Fruit fly (Drosophila melanogaster) whole organism, embryonic: ENCODE results near the gene InR.

Experiments
- CG10147 ChIP-seq: fragments of 200-800 bp; sonication (Bioruptor generic); optimal IDR thresholded peaks from 2 replicates; lab custom pipeline; 2019; ENCODE audit warnings: missing biosample characterization, mild to moderate bottlenecking, missing genetic modification characterization, moderate library complexity
- CG10321 ChIP-seq: fragments of 200-800 bp; sonication (Bioruptor generic); IDR thresholded peaks from 2 replicates; pipeline ENCODE4 v1.3.6; 2022; ENCODE audit warnings: missing biosample characterization, missing genetic modification characterization
- CG12236 ChIP-seq: fragments of 200-800 bp; sonication (Bioruptor generic); optimal IDR thresholded peaks from 2 replicates; lab custom pipeline; 2016; ENCODE audit warnings: missing biosample characterization, missing genetic modification characterization
- CG12391 ChIP-seq: fragments of 200-800 bp; sonication (Bioruptor generic); optimal IDR thresholded peaks from 3 replicates; lab custom pipeline; 2018; ENCODE audit warnings: missing biosample characterization, mild to moderate bottlenecking, missing genetic modification characterization, moderate library complexity
- CG12659 ChIP-seq: fragments of 200-800 bp; sonication (Bioruptor generic); optimal IDR thresholded peaks from 3 replicates; lab custom pipeline; 2017; ENCODE audit warnings: mild to moderate bottlenecking, missing biosample characterization, missing genetic modification reagents, missing genetic modification characterization
- CG12744 ChIP-seq: fragments of 200-800 bp; sonication (Bioruptor generic); optimal IDR thresholded peaks from 2 replicates; lab custom pipeline; 2016; ENCODE audit warnings: missing biosample characterization, missing genetic modification characterization
- CG12942 ChIP-seq: fragments of 200-800 bp; sonication (Bioruptor generic); optimal IDR thresholded peaks from 3 replicates; lab custom pipeline; 2016; ENCODE audit warnings: missing biosample characterization, missing genetic modification characterization
- CG1647 ChIP-seq: fragments of 200-800 bp; sonication (Bioruptor generic); optimal IDR thresholded peaks from 3 replicates; lab custom pipeline; 2016; ENCODE audit warnings: missing biosample characterization, missing genetic modification characterization
- CG17359 ChIP-seq: fragments of 200-800 bp; sonication (Bioruptor generic); optimal IDR thresholded peaks from 3 replicates; lab custom pipeline; 2018; ENCODE audit warnings: missing biosample characterization, mild to moderate bottlenecking, missing genetic modification characterization, moderate library complexity
- CG2712 ChIP-seq: fragments of 200-800 bp; optimal IDR thresholded peaks from 3 replicates; lab custom pipeline; 2019; ENCODE audit warnings: missing biosample characterization, mild to moderate bottlenecking, missing genetic modification characterization, moderate library complexity
- CG3065 ChIP-seq: fragments of 200-800 bp; sonication (Bioruptor generic); optimal IDR thresholded peaks from 2 replicates; lab custom pipeline; 2016; ENCODE audit warnings: missing biosample characterization, missing genetic modification characterization
- CG31365 ChIP-seq: fragments of 200-800 bp; sonication (Bioruptor generic); optimal IDR thresholded peaks from 2 replicates; lab custom pipeline; 2018; ENCODE audit warnings: missing biosample characterization, mild to moderate bottlenecking, missing genetic modification characterization
- CG34422 ChIP-seq: fragments of 200-800 bp; sonication (Bioruptor generic); IDR thresholded peaks from 3 replicates; pipeline ENCODE4 v1.3.6; 2022; ENCODE audit warnings: missing biosample characterization, missing genetic modification characterization
- CG3838 ChIP-seq: fragments of 200-800 bp; sonication (Bioruptor generic); optimal IDR thresholded peaks from 3 replicates; lab custom pipeline; 2016; ENCODE audit warnings: missing biosample characterization, missing genetic modification characterization
- CG4854 ChIP-seq: fragments of 200-800 bp; sonication (Bioruptor generic); optimal IDR thresholded peaks from 2 replicates; lab custom pipeline; 2016; ENCODE audit warnings: missing biosample characterization, missing genetic modification characterization, inconsistent platforms
- CG6175 ChIP-seq: fragments of 200-800 bp; sonication (Bioruptor generic); IDR thresholded peaks from 3 replicates; pipeline ENCODE4 v1.3.6; 2022; ENCODE audit warnings: missing biosample characterization, missing genetic modification characterization
- CG6854 ChIP-seq: fragments of 200-800 bp; sonication (Bioruptor generic); optimal IDR thresholded peaks from 3 replicates; lab custom pipeline; 2017; ENCODE audit warnings: missing biosample characterization, mild to moderate bottlenecking, missing genetic modification characterization
- CG7745 ChIP-seq: fragments of 200-800 bp; sonication (Bioruptor generic); optimal IDR thresholded peaks from 2 replicates; lab custom pipeline; 2018; ENCODE audit warnings: missing biosample characterization, mild to moderate bottlenecking, missing genetic modification characterization, moderate library complexity
- CG8290 ChIP-seq, 3 experiments: fragments of 200-800 bp; sonication (Bioruptor generic); optimal IDR thresholded peaks; 2 replicates each; lab custom pipeline; 2016 to 2019; ENCODE audit warnings: missing biosample characterization in 3 of 3, missing genetic modification characterization in 3 of 3, mild to moderate bottlenecking in 2 of 3, moderate library complexity in 1 of 3
- CoRest ChIP-seq: fragments of 200-800 bp; sonication (Bioruptor generic); optimal IDR thresholded peaks from 3 replicates; lab custom pipeline; 2018; ENCODE audit warnings: missing biosample characterization, mild to moderate bottlenecking, missing genetic modification characterization, moderate library complexity
- E2f1 ChIP-seq: fragments of 200-800 bp; sonication (Bioruptor generic); IDR thresholded peaks from 2 replicates; pipeline ENCODE4 v1.3.6; 2022; ENCODE audit warnings: missing biosample characterization, missing genetic modification characterization
- Fer1 ChIP-seq: fragments of 200-800 bp; sonication (Bioruptor generic); optimal IDR thresholded peaks from 2 replicates; lab custom pipeline; 2017; ENCODE audit warnings: missing biosample characterization, mild to moderate bottlenecking, missing genetic modification characterization
- HLH3B ChIP-seq: fragments of 200-800 bp; sonication (Bioruptor generic); IDR thresholded peaks from 2 replicates; pipeline ENCODE4 v1.3.6; 2022; ENCODE audit warnings: missing biosample characterization, missing genetic modification characterization
- Hr78 ChIP-seq, 2 experiments: fragments of 200-800 bp in 1 of 2; fragments of >200 bp in 1 of 2; sonication (Bioruptor generic) in 1 of 2; optimal IDR thresholded peaks; 2 replicates each; lab custom pipeline; 2017 to 2019; ENCODE audit warnings: missing biosample characterization in 2 of 2, missing genetic modification characterization in 2 of 2, mild to moderate bottlenecking in 1 of 2, moderate library complexity in 1 of 2
- MESR4 ChIP-seq: fragments of 200-800 bp; sonication (Bioruptor generic); optimal IDR thresholded peaks from 2 replicates; lab custom pipeline; 2018; ENCODE audit warnings: missing biosample characterization, mild to moderate bottlenecking, missing genetic modification characterization, moderate library complexity
- NC2α ChIP-seq: fragments of 200-800 bp; sonication (Bioruptor generic); optimal IDR thresholded peaks from 2 replicates; lab custom pipeline; 2016; ENCODE audit warnings: missing biosample characterization, missing genetic modification characterization
- Optix ChIP-seq: fragments of 200-800 bp; sonication (Bioruptor generic); IDR thresholded peaks from 3 replicates; pipeline ENCODE4 v1.3.6; 2022; ENCODE audit warnings: missing biosample characterization, missing genetic modification characterization
- Rx ChIP-seq: fragments of 200-800 bp; sonication (Bioruptor generic); IDR thresholded peaks from 2 replicates; pipeline ENCODE4 v1.3.6; 2022; ENCODE audit warnings: missing biosample characterization, missing genetic modification characterization
- Spps ChIP-seq: fragments of 200-800 bp; sonication (Bioruptor generic); optimal IDR thresholded peaks from 2 replicates; lab custom pipeline; 2018; ENCODE audit warnings: missing biosample characterization, mild to moderate bottlenecking, missing genetic modification characterization
- ash1 ChIP-seq: fragments of 200-800 bp; sonication (Bioruptor generic); optimal IDR thresholded peaks from 2 replicates; lab custom pipeline; 2018; ENCODE audit warnings: missing biosample characterization, mild to moderate bottlenecking, missing genetic modification characterization
- bigmax ChIP-seq: fragments of 200-800 bp; sonication (Bioruptor generic); optimal IDR thresholded peaks from 2 replicates; lab custom pipeline; 2018; ENCODE audit warnings: missing biosample characterization, mild to moderate bottlenecking, missing genetic modification characterization
- br ChIP-seq: fragments of >200 bp; optimal IDR thresholded peaks from 2 replicates; lab custom pipeline; 2017
- ci ChIP-seq: fragments of 200-800 bp; sonication (Bioruptor generic); IDR thresholded peaks from 3 replicates; pipeline ENCODE4 v1.3.6; 2022; ENCODE audit warnings: missing biosample characterization, missing genetic modification characterization
- esg ChIP-seq: fragments of 200-800 bp; sonication (Bioruptor generic); conservative IDR thresholded peaks from 2 replicates; pipeline ENCODE4 v1.3.6; 2022; ENCODE audit warnings: missing biosample characterization, missing genetic modification characterization
- eve ChIP-seq, 2 experiments: fragments of >200 bp; optimal IDR thresholded peaks; 2 replicates each; lab custom pipeline; 2017; ENCODE audit warnings: missing biosample characterization in 2 of 2, missing genetic modification characterization in 2 of 2
- fd102C ChIP-seq: fragments of 200-800 bp; sonication (Bioruptor generic); optimal IDR thresholded peaks from 2 replicates; lab custom pipeline; 2018; ENCODE audit warnings: missing biosample characterization, mild to moderate bottlenecking, missing genetic modification characterization, moderate library complexity
- fu2 ChIP-seq: fragments of 200-800 bp; sonication (Bioruptor generic); optimal IDR thresholded peaks from 2 replicates; lab custom pipeline; 2016; ENCODE audit warnings: missing biosample characterization, missing genetic modification characterization
- grau ChIP-seq: fragments of 200-800 bp; optimal IDR thresholded peaks from 3 replicates; lab custom pipeline; 2019; ENCODE audit warnings: missing biosample characterization, mild to moderate bottlenecking, missing genetic modification characterization, moderate library complexity
- hbn ChIP-seq: fragments of 200-800 bp; sonication (Bioruptor generic); IDR thresholded peaks from 2 replicates; pipeline ENCODE4 v1.3.6; 2022; ENCODE audit warnings: missing biosample characterization, missing genetic modification characterization; ENCODE audit not compliant: partially characterized antibody
- hkb ChIP-seq, 2 experiments: fragments of 200-800 bp in 1 of 2; fragments of >200 bp in 1 of 2; sonication (Bioruptor generic) in 1 of 2; IDR thresholded peaks in 1 of 2; optimal IDR thresholded peaks in 1 of 2; 2 replicates each; pipeline versions ENCODE4 v1.3.6 to Lab custom; 2017 to 2022; ENCODE audit warnings: missing biosample characterization in 1 of 2, missing genetic modification characterization in 1 of 2
- nom ChIP-seq: fragments of 200-800 bp; sonication (Bioruptor generic); optimal IDR thresholded peaks from 2 replicates; lab custom pipeline; 2017; ENCODE audit warnings: missing biosample characterization, missing genetic modification characterization, mild to moderate bottlenecking, moderate library complexity, missing genetic modification reagents
- oc ChIP-seq: fragments of 200-800 bp; sonication (Bioruptor generic); optimal IDR thresholded peaks from 2 replicates; lab custom pipeline; 2018; ENCODE audit warnings: missing biosample characterization, mild to moderate bottlenecking, missing genetic modification characterization, moderate library complexity
- pho ChIP-seq: fragments of 200-800 bp; sonication (Bioruptor generic); optimal IDR thresholded peaks from 2 replicates; lab custom pipeline; 2016; ENCODE audit warnings: missing biosample characterization, missing genetic modification characterization
- pita ChIP-seq: fragments of 200-800 bp; sonication (Bioruptor generic); optimal IDR thresholded peaks from 2 replicates; lab custom pipeline; 2017; ENCODE audit warnings: missing biosample characterization, mild to moderate bottlenecking, missing genetic modification characterization
- pnt ChIP-seq: fragments of 200-800 bp; sonication (Bioruptor generic); optimal IDR thresholded peaks from 3 replicates; lab custom pipeline; 2016; ENCODE audit warnings: missing biosample characterization, missing genetic modification characterization
- prd ChIP-seq, 3 experiments: fragments of >200 bp in 2 of 3; fragments of 200-800 bp in 1 of 3; sonication (Bioruptor generic) in 1 of 3; optimal IDR thresholded peaks in 2 of 3; IDR thresholded peaks in 1 of 3; 2 replicates in 2 of 3; 3 replicates in 1 of 3; pipeline versions ENCODE4 v1.3.6 to Lab custom; 2017 to 2022; ENCODE audit warnings: missing biosample characterization in 1 of 3, missing genetic modification characterization in 1 of 3
- rib ChIP-seq: fragments of 200-800 bp; sonication (Bioruptor generic); IDR thresholded peaks from 2 replicates; pipeline ENCODE4 v1.3.6; 2022; ENCODE audit warnings: missing biosample characterization, missing genetic modification characterization
- sens ChIP-seq: fragments of 200-800 bp; sonication (Bioruptor generic); peaks from one replicate; lab custom pipeline; 2016; ENCODE audit warnings: missing biosample characterization, missing genetic modification characterization

Gene InR

DNA sequence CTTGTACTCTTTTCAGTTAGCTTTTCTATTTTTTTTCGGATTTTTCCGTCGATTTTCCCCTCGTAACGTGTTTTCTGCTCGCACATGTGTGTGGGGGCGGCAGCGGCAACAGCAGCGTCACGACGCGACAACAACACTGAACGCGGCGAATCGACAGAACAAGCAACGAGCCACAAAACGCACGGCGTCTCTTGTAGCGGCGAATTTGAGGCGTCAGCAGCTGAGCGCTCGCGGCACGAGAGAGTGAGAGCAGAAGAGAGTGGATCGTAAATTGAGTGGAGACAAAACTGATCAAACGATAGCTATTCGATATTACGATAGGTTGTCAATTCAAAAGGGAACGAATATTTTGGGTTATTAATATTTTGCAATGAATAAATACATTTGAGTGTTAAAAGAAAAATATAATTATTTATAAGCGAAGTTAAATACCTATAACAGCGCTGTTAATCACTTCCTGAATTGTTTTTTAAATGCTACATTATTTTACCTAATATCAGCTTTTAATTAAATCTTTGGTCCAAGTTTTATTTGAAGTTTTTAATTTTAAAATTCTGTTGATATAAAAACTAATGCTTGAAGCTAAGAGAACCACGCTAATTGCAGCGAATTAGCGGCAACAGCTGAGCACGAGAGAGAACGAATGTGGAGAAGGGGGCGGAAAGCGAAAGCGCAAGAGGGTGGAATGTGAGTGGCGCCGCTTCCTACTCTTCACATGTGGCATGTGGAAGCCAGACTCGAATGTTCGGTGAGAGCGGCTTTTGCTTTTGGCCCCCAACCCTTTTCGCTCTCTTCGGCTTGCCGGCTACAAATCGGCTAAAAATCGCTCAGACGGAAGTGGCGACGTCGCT lies 14.0 kb upstream of the InR start (continued):
- peak in 1 of 2 experiments; percentile 70 for TF ChIP-seq eve (GFP tag; optimal IDR thresholded peaks at IDR 0.05; lab: Kevin White, UChicago)
- peak; percentile 65 for TF ChIP-seq nom (GFP tag; lab: Kevin White, UChicago)
- TF ChIP-seq CoRest (tag; lab: Kevin White, UChicago): peak; percentile 71
- peak; percentile 31 for TF ChIP-seq Spps (tag; lab: Kevin White, UChicago)
- TF ChIP-seq CG1647 (GFP tag; lab: Kevin White, UChicago): no peak
- TF ChIP-seq CG4854: no peak
- TF ChIP-seq CG31365 (tag; lab: Kevin White, UChicago): peak; percentile 41
- no peak for TF ChIP-seq ci (GFP tag; lab: Robert Waterston, UW)
- no peak for TF ChIP-seq hbn (GFP tag; lab: Robert Waterston, UW)
- TF ChIP-seq sens (GFP tag; lab: Kevin White, UChicago): peak; percentile 80
- no peak for TF ChIP-seq HLH3B (GFP tag; lab: Robert Waterston, UW)
- TF ChIP-seq E2f1 (GFP tag; lab: Robert Waterston, UW): no peak
- TF ChIP-seq Fer1 (GFP tag; lab: Kevin White, UChicago): peak; percentile 34
- TF ChIP-seq CG12391 (tag; lab: Kevin White, UChicago): peak; percentile 79
- TF ChIP-seq CG8290 (GFP tag; optimal IDR thresholded peaks at IDR 0.05; lab: Kevin White, UChicago): peak; percentile 8
- peak in 1 of 2 experiments; percentile 51 for TF ChIP-seq CG8290 (tag; optimal IDR thresholded peaks at IDR 0.05; lab: Kevin White, UChicago)
- no peak for TF ChIP-seq ash1
- TF ChIP-seq CG12744 (GFP tag; lab: Kevin White, UChicago): no peak
- TF ChIP-seq Hr78 (GFP tag; optimal IDR thresholded peaks at IDR 0.05; lab: Kevin White, UChicago): peak in 1 of 2 experiments; percentile 40
- no peak for TF ChIP-seq CG6854
- TF ChIP-seq bigmax (GFP tag; lab: Kevin White, UChicago): no peak
- no peak for TF ChIP-seq prd (optimal IDR thresholded peaks at IDR 0.05; lab: Kevin White, UChicago)
- TF ChIP-seq prd (GFP tag; IDR thresholded peaks at IDR 0.05; lab: Robert Waterston, UW): no peak
- TF ChIP-seq hkb (optimal IDR thresholded peaks at IDR 0.05; lab: Kevin White, UChicago): no peak
- no peak for TF ChIP-seq hkb (GFP tag; IDR thresholded peaks at IDR 0.05; lab: Robert Waterston, UW)
- TF ChIP-seq CG7745 (tag; lab: Kevin White, UChicago): no peak
- TF ChIP-seq CG3838 (GFP tag; lab: Kevin White, UChicago): no peak
- no peak for TF ChIP-seq Rx
- no peak for TF ChIP-seq CG12659 (GFP tag; lab: Kevin White, UChicago)
- TF ChIP-seq NC2α (GFP tag; lab: Kevin White, UChicago): no peak
- no peak for TF ChIP-seq CG6175 (GFP tag; lab: Robert Waterston, UW)
- no peak for TF ChIP-seq pita (GFP tag; lab: Kevin White, UChicago)
- no peak for TF ChIP-seq CG12236 (GFP tag; lab: Kevin White, UChicago)
- TF ChIP-seq CG10147 (GFP tag; lab: Kevin White, UChicago): peak; percentile 40
- no peak for TF ChIP-seq pnt (GFP tag; lab: Kevin White, UChicago)
- no peak for TF ChIP-seq CG3065 (GFP tag; lab: Kevin White, UChicago)
- no peak for TF ChIP-seq oc (tag; lab: Kevin White, UChicago)
- no peak for TF ChIP-seq CG10321
- TF ChIP-seq fu2 (GFP tag; lab: Kevin White, UChicago): no peak
- no peak for TF ChIP-seq esg
- no peak for TF ChIP-seq br (lab: Kevin White, UChicago)
- no peak for TF ChIP-seq CG34422
- peak; percentile 55 for TF ChIP-seq grau
- TF ChIP-seq Optix (GFP tag; lab: Robert Waterston, UW): no peak
- TF ChIP-seq CG2712 (tag; lab: Kevin White, UChicago): peak; percentile 84
- TF ChIP-seq pho: no peak
- no peak for TF ChIP-seq CG12942 (GFP tag; lab: Kevin White, UChicago)
- no peak for TF ChIP-seq MESR4
- TF ChIP-seq rib (GFP tag; lab: Robert Waterston, UW): no peak
- TF ChIP-seq fd102C: no peak
- peak; percentile 39 for TF ChIP-seq CG17359 (tag; lab: Kevin White, UChicago)
